Worm (Caenorhabditis elegans) whole organism, late embryonic: ENCODE data around the gene F26H11.8.

Source experiments
- T23F11.4 ChIP-seq: fragments of 200-800 bp; sonication (Bioruptor generic); optimal IDR thresholded peaks from 2 replicates; lab custom pipeline; 2018; ENCODE audit warnings: mild to moderate bottlenecking, missing genetic modification characterization, missing compliant biosample characterization
- ahr-1 ChIP-seq: sonication (generic microtip); optimal IDR thresholded peaks from 2 replicates; lab custom pipeline; 2016; ENCODE audit warnings: missing genetic modification characterization, missing compliant biosample characterization
- ceh-6 ChIP-seq: fragments of 200-800 bp; sonication (Bioruptor generic); optimal IDR thresholded peaks from 2 replicates; lab custom pipeline; 2018; ENCODE audit warnings: mild to moderate bottlenecking, missing genetic modification characterization, missing compliant biosample characterization
- fkh-10 ChIP-seq: fragments of 150-350 bp; optimal IDR thresholded peaks from 2 replicates; lab custom pipeline; 2014; ENCODE audit warnings: missing biosample characterization, missing genetic modification reagents, missing genetic modification characterization
- fkh-6 ChIP-seq: sonication (generic microtip); optimal IDR thresholded peaks from 2 replicates; lab custom pipeline; 2016; ENCODE audit warnings: missing genetic modification characterization, missing compliant biosample characterization
- odd-2 ChIP-seq: sonication (generic microtip); optimal IDR thresholded peaks from 2 replicates; lab custom pipeline; 2017; ENCODE audit warnings: antibody characterized with exemption, mild to moderate bottlenecking, missing genetic modification characterization, missing compliant biosample characterization
- syd-9 ChIP-seq: sonication (generic microtip); optimal IDR thresholded peaks from 2 replicates; lab custom pipeline; 2016; ENCODE audit warnings: mild to moderate bottlenecking, missing genetic modification characterization, moderate library complexity, missing compliant biosample characterization
- unc-86 ChIP-seq: sonication (generic microtip); optimal IDR thresholded peaks from 2 replicates; lab custom pipeline; 2016; ENCODE audit warnings: missing genetic modification characterization, missing compliant biosample characterization

DNA sequence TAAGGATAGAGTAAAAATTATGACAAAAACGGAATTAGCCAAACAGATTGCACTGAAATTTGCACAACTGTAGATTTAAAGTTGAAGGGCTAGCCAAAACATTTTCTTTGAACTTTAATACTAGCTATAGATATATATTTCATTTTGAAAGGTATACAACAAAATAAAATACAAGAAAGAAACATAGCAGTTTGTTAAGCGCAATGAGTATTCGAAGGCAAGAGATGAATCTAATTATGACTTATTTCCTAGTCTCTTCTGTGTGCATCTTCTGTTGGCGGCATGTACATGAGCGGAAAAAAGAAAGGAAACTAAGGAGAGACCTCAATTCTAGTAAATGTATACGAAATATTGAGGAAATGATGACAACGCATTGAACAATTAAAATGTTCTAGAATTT is 43.8 kb downstream of the F26H11.8 start:
- TF ChIP-seq T23F11.4 (no peak), unc-86 (no peak), ahr-1 (tag; lab: Kevin White, UChicago) (no peak), odd-2 (tag; lab: Kevin White, UChicago) (no peak), fkh-10 (GFP tag; lab: Kevin White, UChicago) (no peak), ceh-6 (GFP tag; lab: Kevin White, UChicago) (no peak), syd-9 (tag; lab: Kevin White, UChicago) (no peak), fkh-6 (tag; lab: Kevin White, UChicago) (no peak)
